Worm (Caenorhabditis elegans) whole organism, dauer: ENCODE results near the gene Y68A4A.10.

Experiments used
- unc-62 ChIP-seq: sonication (generic microtip); optimal IDR thresholded peaks from 2 replicates; lab custom pipeline; 2017; ENCODE audit warnings: missing biosample characterization, missing genetic modification reagents, missing genetic modification characterization

Y68A4A.10 gene

DNA sequence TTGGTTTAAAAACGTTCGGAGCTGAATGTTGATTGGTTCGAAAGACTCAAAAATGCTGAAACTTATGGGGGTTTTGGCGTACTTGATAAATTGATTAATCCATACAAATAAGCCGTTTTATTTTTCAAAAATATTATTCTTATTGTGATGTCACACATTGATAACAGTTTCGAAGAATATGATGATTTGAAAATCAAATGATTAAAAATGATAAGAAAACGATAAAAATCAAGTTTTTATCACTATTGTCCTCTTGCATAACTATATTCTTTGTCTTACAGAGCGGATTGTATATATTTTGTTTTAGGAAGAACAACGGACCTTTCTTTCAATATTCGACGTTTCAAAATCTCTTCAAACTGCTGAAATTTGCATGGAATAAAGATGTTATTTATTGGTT is 41.1 kb downstream of the Y68A4A.10 start:
- no peak for TF ChIP-seq unc-62 (GFP tag; lab: Kevin White, UChicago)

DNA sequence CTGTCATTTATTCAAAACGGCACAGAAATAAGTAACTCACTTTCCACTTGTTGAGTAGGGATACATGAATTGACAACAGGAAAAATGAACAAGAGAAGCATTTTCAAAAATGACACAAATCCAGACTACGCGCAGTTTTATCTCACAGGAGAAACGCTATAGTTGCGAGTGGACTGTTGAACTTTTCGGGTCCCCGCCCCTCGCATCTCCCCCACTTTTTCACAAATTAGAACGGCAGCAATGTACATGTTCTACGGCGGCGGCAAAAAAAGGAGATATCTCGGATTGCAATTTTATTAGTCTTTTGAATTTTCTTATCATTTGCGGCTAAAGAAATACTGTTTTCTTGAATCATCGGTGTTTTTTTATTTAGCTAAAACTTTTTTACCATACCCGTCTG is 43.5 kb downstream of the Y68A4A.10 start, which contains the start of gene clec-242:
Gene clec-242 (minus strand): TSS at position 101 of the 400 bp plus-strand sequence.
- TF ChIP-seq unc-62 (GFP tag; lab: Kevin White, UChicago), result no peak

DNA sequence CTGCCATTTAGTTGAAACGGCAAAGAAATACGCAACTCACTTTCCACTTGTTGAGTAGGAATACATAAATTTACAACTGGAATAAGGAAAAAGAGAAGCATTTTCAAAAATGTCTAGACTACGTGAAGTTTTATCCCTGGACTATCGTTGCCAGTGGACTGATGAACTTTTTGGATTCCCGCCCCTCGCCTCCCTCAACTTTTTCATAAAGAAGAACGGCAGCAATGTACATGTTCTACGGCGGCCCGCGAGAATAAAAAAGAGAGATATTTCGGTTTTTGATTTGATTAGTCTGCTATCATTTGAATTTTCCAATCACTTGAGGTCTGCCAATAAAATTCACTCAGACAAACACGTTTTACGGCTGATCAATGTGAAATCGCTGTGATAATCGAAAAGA is 47.0 kb downstream of the Y68A4A.10 start, which contains the start of gene clec-243:
Gene clec-243 (minus strand): TSS at position 101 of the 400 bp plus-strand sequence.
- TF ChIP-seq unc-62 (GFP tag; lab: Kevin White, UChicago), result no peak

DNA sequence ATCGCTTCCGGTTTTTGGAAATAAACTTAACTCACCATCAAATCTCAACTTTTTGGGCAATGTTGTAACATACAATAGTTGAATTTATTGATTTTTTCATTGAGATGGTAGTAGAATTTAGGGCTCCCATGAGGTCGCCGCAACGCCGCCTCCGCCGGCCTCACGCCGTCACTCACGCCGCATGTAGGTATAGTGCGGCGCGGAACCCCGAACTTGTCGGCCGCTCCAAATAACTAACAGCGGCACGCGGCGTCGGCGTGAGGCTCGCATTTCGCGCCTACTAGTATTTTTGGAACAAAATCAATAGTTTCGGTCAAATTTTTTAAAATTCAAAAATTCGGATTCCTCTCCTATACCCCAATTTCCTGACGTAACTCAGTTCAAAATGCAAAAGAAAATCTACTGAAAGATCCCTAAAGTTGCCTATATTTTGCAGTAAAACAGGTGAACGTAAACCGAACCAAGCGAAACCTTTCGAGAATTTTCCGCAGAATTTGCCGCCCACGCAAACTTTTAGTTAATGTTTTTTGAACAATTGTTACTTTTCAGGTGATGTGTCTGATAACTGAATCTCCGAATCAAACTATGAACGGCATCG is 49.5 kb downstream of the Y68A4A.10 start, which contains the start of gene Y61B8A.6:
Gene Y61B8A.6 (plus strand): TSS at position 548 of the 598 bp plus-strand sequence.
- TF ChIP-seq unc-62 (GFP tag; lab: Kevin White, UChicago), result no peak
